Worm (Caenorhabditis elegans) whole organism, mixed stage, embryonic: ENCODE results near the gene nuaf-3.

Experiments used
- blmp-1 ChIP-seq: fragments of 150-350 bp; optimal IDR thresholded peaks from 2 replicates; lab custom pipeline; 2014; ENCODE audit warnings: missing biosample characterization, missing genetic modification characterization
- flh-1 ChIP-seq: fragments of 200-800 bp; sonication (Bioruptor generic); optimal IDR thresholded peaks from 2 replicates; lab custom pipeline; 2018; ENCODE audit warnings: mild to moderate bottlenecking, missing genetic modification characterization, moderate library complexity, missing compliant biosample characterization
- hlh-1 ChIP-seq: fragments of 150-350 bp; optimal IDR thresholded peaks from 2 replicates; lab custom pipeline; 2014; ENCODE audit warnings: missing biosample characterization, missing genetic modification reagents, missing genetic modification characterization
- lsy-2 ChIP-seq: fragments of 150-350 bp; optimal IDR thresholded peaks from 2 replicates; lab custom pipeline; 2014; ENCODE audit warnings: missing biosample characterization, missing genetic modification characterization
- mab-5 ChIP-seq: fragments of 150-350 bp; optimal IDR thresholded peaks from 2 replicates; lab custom pipeline; 2014; ENCODE audit warnings: missing biosample characterization, missing genetic modification characterization
- mep-1 ChIP-seq: fragments of 150-350 bp; optimal IDR thresholded peaks from 2 replicates; lab custom pipeline; 2017; ENCODE audit warnings: missing biosample characterization, missing genetic modification reagents, missing genetic modification characterization, inconsistent platforms
- nhr-12 ChIP-seq: fragments of 150-350 bp; optimal IDR thresholded peaks from 2 replicates; lab custom pipeline; 2014; ENCODE audit warnings: missing biosample characterization, missing genetic modification characterization
- nhr-237 ChIP-seq: fragments of 150-350 bp; optimal IDR thresholded peaks from 2 replicates; lab custom pipeline; 2014; ENCODE audit warnings: missing biosample characterization, missing genetic modification characterization
- nhr-28 ChIP-seq: fragments of 150-350 bp; optimal IDR thresholded peaks from 2 replicates; lab custom pipeline; 2014; ENCODE audit warnings: missing biosample characterization, missing genetic modification characterization
- nhr-76 ChIP-seq: sonication (generic microtip); optimal IDR thresholded peaks from 2 replicates; lab custom pipeline; 2017; ENCODE audit warnings: missing biosample characterization, missing genetic modification characterization
- snpc-4 ChIP-seq: fragments of 150-350 bp; optimal IDR thresholded peaks from 2 replicates; lab custom pipeline; 2014; ENCODE audit warnings: missing biosample characterization, missing genetic modification characterization
- unc-62 ChIP-seq: fragments of 150-350 bp; optimal IDR thresholded peaks from 2 replicates; lab custom pipeline; 2014; ENCODE audit warnings: missing biosample characterization, missing genetic modification reagents, missing genetic modification characterization

DNA sequence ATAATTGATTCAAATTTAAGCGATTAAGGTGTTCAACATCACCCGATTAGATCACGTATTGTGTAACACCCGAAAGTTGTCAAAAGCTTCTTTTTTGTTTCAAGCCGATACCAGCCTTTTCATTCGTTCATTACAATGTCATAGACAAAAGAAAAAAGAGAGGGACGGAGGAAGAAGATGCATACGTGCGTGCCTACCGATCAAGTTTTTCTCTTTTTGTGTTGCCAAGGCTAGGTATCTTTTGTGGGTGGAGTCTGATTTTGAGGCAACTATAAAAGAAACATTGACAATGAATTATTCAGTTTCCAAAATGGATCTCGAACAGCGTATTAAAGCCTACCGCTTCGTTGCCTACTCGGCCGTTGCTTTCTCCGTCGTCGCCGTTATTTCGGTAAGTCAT lies 41.1 kb downstream of the nuaf-3 start, which contains the start of gene col-125:
- no peak for TF ChIP-seq lsy-2
- no peak for TF ChIP-seq snpc-4 (tag; lab: Kevin White, UChicago)
- TF ChIP-seq mep-1 (tag; lab: Kevin White, UChicago), result no peak
- no peak for TF ChIP-seq unc-62 (GFP tag; lab: Kevin White, UChicago)
- no peak for TF ChIP-seq nhr-12 (tag; lab: Kevin White, UChicago)
- TF ChIP-seq nhr-28 (tag; lab: Kevin White, UChicago), result no peak
- no peak for TF ChIP-seq blmp-1 (tag; lab: Kevin White, UChicago)
- no peak for TF ChIP-seq nhr-237 (tag; lab: Kevin White, UChicago)
- TF ChIP-seq nhr-76 (tag; lab: Kevin White, UChicago), result no peak
- TF ChIP-seq flh-1, result no peak
- TF ChIP-seq hlh-1 (tag; lab: Kevin White, UChicago), result no peak
- TF ChIP-seq mab-5 (tag; lab: Kevin White, UChicago), result no peak
